Worm (Caenorhabditis elegans) whole organism, midembryonic: Measurements from ENCODE around the gene H12D21.5.

Experiments used
- T22C8.4 ChIP-seq: fragments of 200-800 bp; sonication (Bioruptor generic); IDR thresholded peaks from 2 replicates; pipeline ENCODE4 v1.3.6; 2022; ENCODE audit warnings: missing genetic modification characterization, missing compliant biosample characterization
- cog-1 ChIP-seq: sonication (generic microtip); optimal IDR thresholded peaks from 2 replicates; lab custom pipeline; 2016; ENCODE audit warnings: missing genetic modification characterization, missing compliant biosample characterization
- klf-2 ChIP-seq: fragments of 200-800 bp; sonication (Bioruptor generic); conservative IDR thresholded peaks from 2 replicates; pipeline ENCODE4 v1.3.6; 2022; ENCODE audit warnings: missing genetic modification reagents, missing genetic modification characterization, missing compliant biosample characterization
- med-1 ChIP-seq: sonication (generic microtip); optimal IDR thresholded peaks from 2 replicates; lab custom pipeline; 2017; ENCODE audit warnings: missing genetic modification characterization, mild to moderate bottlenecking, missing compliant biosample characterization, antibody characterized with exemption, missing genetic modification reagents; ENCODE audit not compliant: insufficient read depth
- ref-1 ChIP-seq: fragments of 200-800 bp; sonication (Bioruptor generic); conservative IDR thresholded peaks from 2 replicates; pipeline ENCODE4 v1.3.6; 2022; ENCODE audit warnings: missing genetic modification reagents, missing genetic modification characterization, missing compliant biosample characterization
- ztf-23 ChIP-seq: fragments of 200-800 bp; sonication (Bioruptor generic); IDR thresholded peaks from 2 replicates; pipeline ENCODE4 v1.3.6; 2022; ENCODE audit warnings: missing genetic modification reagents, missing genetic modification characterization, missing compliant biosample characterization
- ztf-29 ChIP-seq: fragments of 200-800 bp; sonication (Bioruptor generic); IDR thresholded peaks from 2 replicates; pipeline ENCODE4 v1.3.6; 2022; ENCODE audit warnings: missing genetic modification reagents, missing genetic modification characterization, missing compliant biosample characterization

DNA sequence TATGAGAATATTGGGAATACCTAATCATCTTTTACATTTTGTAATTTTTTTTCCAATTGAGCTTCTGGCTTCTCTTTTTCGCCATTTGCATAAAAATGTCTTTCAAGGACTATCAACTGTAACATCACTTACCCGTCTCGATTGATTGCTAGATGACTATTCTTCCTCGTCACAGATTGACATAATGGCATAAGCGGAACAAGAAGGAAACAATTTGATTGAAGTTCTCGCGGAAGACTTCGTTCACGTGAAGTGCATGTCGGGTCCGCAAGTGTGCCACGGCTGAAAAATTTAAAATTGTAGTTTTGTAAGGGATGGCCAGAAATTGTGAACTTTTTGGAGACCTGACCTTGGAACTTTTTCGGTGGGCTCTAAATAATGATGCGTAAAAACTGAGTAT lies 40.1 kb upstream of the H12D21.5 start:
- no peak for TF ChIP-seq ztf-23
- no peak for TF ChIP-seq T22C8.4 (GFP tag; lab: Robert Waterston, UW)
- no peak for TF ChIP-seq cog-1 (tag; lab: Kevin White, UChicago)
- TF ChIP-seq med-1, result no peak
- no peak for TF ChIP-seq ztf-29 (GFP tag; lab: Robert Waterston, UW)
- no peak for TF ChIP-seq klf-2 (GFP tag; lab: Robert Waterston, UW)
- no peak for TF ChIP-seq ref-1 (GFP tag; lab: Robert Waterston, UW)
